Fruit fly (Drosophila melanogaster) whole organism: ENCODE results near the gene CG18747.

Experiments used
- CG8478 ChIP-seq: fragments of >200 bp; optimal IDR thresholded peaks from 2 replicates; lab custom pipeline; 2018; ENCODE audit warnings: inconsistent platforms
- Dll ChIP-seq: fragments of >200 bp; optimal IDR thresholded peaks from 2 replicates; lab custom pipeline; 2017
- EcR ChIP-seq, 2 experiments: fragments of >200 bp; optimal IDR thresholded peaks; 2 replicates each; lab custom pipeline; 2017; ENCODE audit warnings: missing biosample characterization in 2 of 2, missing genetic modification characterization in 2 of 2, missing genetic modification reagents in 2 of 2
- pan ChIP-seq: fragments of >200 bp; optimal IDR thresholded peaks from 2 replicates; lab custom pipeline; 2017
- psq ChIP-seq: fragments of >200 bp; optimal IDR thresholded peaks from 2 replicates; lab custom pipeline; 2017
- usp ChIP-seq: fragments of >200 bp; optimal IDR thresholded peaks from 2 replicates; lab custom pipeline; 2017; ENCODE audit warnings: missing biosample characterization, missing genetic modification characterization, mixed read lengths

Gene CG18747

dm6 chr3R:7782933-7783686 lies at the start of gene CG18747:
Gene CG18747, minus strand, starts transcription at chr3R:7783446.
- TF ChIP-seq EcR (GFP tag; optimal IDR thresholded peaks at IDR 0.05; lab: Kevin White, UChicago) (no peak), pan (lab: Kevin White, UChicago) (no peak), usp (GFP tag; lab: Kevin White, UChicago) (no peak), CG8478 (lab: Kevin White, UChicago) (no peak), Dll (lab: Kevin White, UChicago) (no peak), psq (lab: Kevin White, UChicago) (no peak)

dm6 chr3R:7821559-7821958 lies 38.3 kb upstream of the CG18747 start:
- no peak for TF ChIP-seq EcR (GFP tag; optimal IDR thresholded peaks at IDR 0.05; lab: Kevin White, UChicago)
- TF ChIP-seq usp (GFP tag; lab: Kevin White, UChicago), result no peak
- no peak for TF ChIP-seq psq (lab: Kevin White, UChicago)
- no peak for TF ChIP-seq Dll (lab: Kevin White, UChicago)

- TF ChIP-seq psq (lab: Kevin White, UChicago) (no peak), Dll (lab: Kevin White, UChicago) (no peak), usp (GFP tag; lab: Kevin White, UChicago) (no peak), CG8478 (lab: Kevin White, UChicago) (no peak), pan (lab: Kevin White, UChicago) (no peak), EcR (GFP tag; optimal IDR thresholded peaks at IDR 0.05; lab: Kevin White, UChicago) (no peak)
Observed at dm6 chr3R:7813981-7814529, 30.8 kb upstream of the CG18747 start, which contains the start of gene CG34384. Gene CG34384, plus strand, starts transcription at chr3R:7814361.

- TF ChIP-seq CG8478 (lab: Kevin White, UChicago) (no peak), Dll (lab: Kevin White, UChicago) (no peak), pan (lab: Kevin White, UChicago) (no peak), EcR (GFP tag; optimal IDR thresholded peaks at IDR 0.05; lab: Kevin White, UChicago) (no peak), usp (GFP tag; lab: Kevin White, UChicago) (no peak), psq (lab: Kevin White, UChicago) (no peak)
Observed at dm6 chr3R:7813518-7813917, 30.3 kb upstream of the CG18747 start.

- TF ChIP-seq pan (lab: Kevin White, UChicago), result no peak
- TF ChIP-seq psq (lab: Kevin White, UChicago), result no peak
- no peak for TF ChIP-seq Dll (lab: Kevin White, UChicago)
- TF ChIP-seq CG8478 (lab: Kevin White, UChicago), result no peak
- TF ChIP-seq usp (GFP tag; lab: Kevin White, UChicago), result no peak
- no peak for TF ChIP-seq EcR (GFP tag; optimal IDR thresholded peaks at IDR 0.05; lab: Kevin White, UChicago)
Observed at dm6 chr3R:7811514-7811913, 28.3 kb upstream of the CG18747 start, which contains the start of gene CG31473. Gene CG31473, plus strand, starts transcription at chr3R:7811814.

dm6 chr3R:7809662-7810621 lies 26.7 kb upstream of the CG18747 start, which contains the start of the genes CG2993 and sgll:
Gene CG2993, minus strand, starts transcription at chr3R:7810014.
Gene sgll, plus strand, starts transcription at chr3R:7810532.
- TF ChIP-seq psq (lab: Kevin White, UChicago) (no peak), usp (GFP tag; lab: Kevin White, UChicago) (no peak), pan (lab: Kevin White, UChicago) (no peak), Dll (lab: Kevin White, UChicago) (peak; percentile 73), EcR (GFP tag; optimal IDR thresholded peaks at IDR 0.05; lab: Kevin White, UChicago) (no peak), CG8478 (lab: Kevin White, UChicago) (peak; percentile 27)

- no peak for TF ChIP-seq usp (GFP tag; lab: Kevin White, UChicago)
- TF ChIP-seq psq (lab: Kevin White, UChicago), result no peak
- TF ChIP-seq EcR (GFP tag; optimal IDR thresholded peaks at IDR 0.05; lab: Kevin White, UChicago), result no peak
- TF ChIP-seq Dll (lab: Kevin White, UChicago), result no peak
- no peak for TF ChIP-seq pan (lab: Kevin White, UChicago)
- TF ChIP-seq CG8478 (lab: Kevin White, UChicago), result no peak
Observed at dm6 chr3R:7804332-7804731, 21.1 kb upstream of the CG18747 start, which contains the start of gene CG18268. Gene CG18268, minus strand, starts transcription at chr3R:7804432.

- TF ChIP-seq psq (lab: Kevin White, UChicago), result no peak
- no peak for TF ChIP-seq usp (GFP tag; lab: Kevin White, UChicago)
- TF ChIP-seq EcR (GFP tag; optimal IDR thresholded peaks at IDR 0.05; lab: Kevin White, UChicago), result no peak
- TF ChIP-seq CG8478 (lab: Kevin White, UChicago), result no peak
- TF ChIP-seq pan (lab: Kevin White, UChicago), result no peak
Observed at dm6 chr3R:7802693-7803092, 19.4 kb upstream of the CG18747 start, which contains the start of gene CG3014. Gene CG3014, minus strand, starts transcription at chr3R:7802793.

- TF ChIP-seq EcR (GFP tag; optimal IDR thresholded peaks at IDR 0.05; lab: Kevin White, UChicago) (no peak), pan (lab: Kevin White, UChicago) (no peak), Dll (lab: Kevin White, UChicago) (no peak), usp (GFP tag; lab: Kevin White, UChicago) (no peak), CG8478 (lab: Kevin White, UChicago) (no peak), psq (lab: Kevin White, UChicago) (no peak)
Observed at dm6 chr3R:7798525-7798924, 15.3 kb upstream of the CG18747 start, which contains the start of gene CG18744. Gene CG18744, minus strand, starts transcription at chr3R:7798771.

dm6 chr3R:7793855-7794254 lies 10.6 kb upstream of the CG18747 start, which contains the start of gene CG2641:
Gene CG2641, plus strand, starts transcription at chr3R:7794069.
- TF ChIP-seq Dll (lab: Kevin White, UChicago) (peak; percentile 7), psq (lab: Kevin White, UChicago) (no peak)
